Fruit fly (Drosophila melanogaster): ENCODE measurements around the gene mfrn.
A peak's percentile ranks its signal among the peaks of the same experiment; 100 is the strongest.

The mfrn gene

DNA sequence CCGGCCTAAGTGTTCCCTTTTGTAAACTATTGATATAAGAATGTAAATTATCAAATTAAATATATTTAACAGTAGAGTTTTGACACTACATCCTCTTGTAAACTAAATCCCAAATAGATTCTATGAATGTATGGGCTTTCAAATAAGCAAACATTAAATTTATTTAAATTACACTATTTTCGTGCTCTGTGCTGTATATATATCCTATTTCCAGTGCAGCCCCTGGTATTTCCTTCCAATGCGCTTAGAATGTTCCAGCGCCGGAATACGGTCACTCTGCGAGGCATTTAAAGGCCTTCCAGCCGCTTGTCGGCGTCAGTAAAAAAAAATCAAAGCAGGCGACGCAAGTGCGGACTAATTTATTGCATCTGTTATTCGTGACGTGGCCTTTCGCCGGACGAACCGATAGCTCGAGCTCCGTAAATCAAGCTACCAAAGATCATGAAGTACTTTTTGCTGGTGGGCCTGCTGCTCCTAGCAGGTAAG, 643 bp upstream of the mfrn start, which contains the start of gene Gp93 (continued):
- 0 out of 3 replicates have a peak, but pooled peaks have one; percentile 28 for TF ChIP-seq otp (GFP tag; IDR thresholded peaks at IDR 0.05)
- no peak for TF ChIP-seq CG14860 (GFP tag; IDR thresholded peaks at IDR 0.05; ENCODE audit: partially characterized antibody)
- peak; percentile 16 for TF ChIP-seq CG12155 (GFP tag; optimal IDR thresholded peaks at IDR 0.05)
- TF ChIP-seq CG15696 (tag; optimal IDR thresholded peaks at IDR 0.05), result peak; percentile 36
- TF ChIP-seq CG31224 (GFP tag; IDR thresholded peaks at IDR 0.05), result peak; percentile 47; the same call in 1 of the 2 replicates
- peak; percentile 12 for TF ChIP-seq CG18011 (GFP tag; optimal IDR thresholded peaks at IDR 0.05)
- peak; percentile 62 for TF ChIP-seq CG17829 (tag; optimal IDR thresholded peaks at IDR 0.05)
- TF ChIP-seq B-H2 (GFP tag; optimal IDR thresholded peaks at IDR 0.05), result peak; percentile 22
- TF ChIP-seq CG11695 (GFP tag; IDR thresholded peaks at IDR 0.05), result 0 out of 3 replicates have a peak, but pooled peaks have one; percentile 15
- no peak for TF ChIP-seq CG17568 (GFP tag; optimal IDR thresholded peaks at IDR 0.05)
- TF ChIP-seq nerfin-1 (tag; optimal IDR thresholded peaks at IDR 0.05), result no peak
- TF ChIP-seq HLH4C (GFP tag; IDR thresholded peaks at IDR 0.05; ENCODE audit: partially characterized antibody), result no peak; the same call in 2 of the 3 replicates
- TF ChIP-seq Sry-β (GFP tag; optimal IDR thresholded peaks at IDR 0.05), result no peak
- no peak for TF ChIP-seq BEAF-32 (GFP tag; optimal IDR thresholded peaks at IDR 0.05)
- no peak for TF ChIP-seq da (GFP tag; optimal IDR thresholded peaks at IDR 0.05)
- peak; percentile 19; the same call in 1 of the 2 replicates for TF ChIP-seq Dref (GFP tag; IDR thresholded peaks at IDR 0.05)
- TF ChIP-seq CG2875 (GFP tag; optimal IDR thresholded peaks at IDR 0.05), result peak; percentile 18
- no peak for TF ChIP-seq CG1233 (GFP tag; optimal IDR thresholded peaks at IDR 0.05)
- peak; percentile 74; the same call in 2 of the 3 replicates for TF ChIP-seq zfh1 (GFP tag; IDR thresholded peaks at IDR 0.05)
- TF ChIP-seq gem (tag; optimal IDR thresholded peaks at IDR 0.05), result no peak
- no peak for TF ChIP-seq CG3838 (GFP tag; optimal IDR thresholded peaks at IDR 0.05)
- TF ChIP-seq ac (GFP tag; optimal IDR thresholded peaks at IDR 0.05), result no peak
- TF ChIP-seq CG16863 (GFP tag; optimal IDR thresholded peaks at IDR 0.05), result peak; percentile 22
- TF ChIP-seq Six4 (GFP tag; optimal IDR thresholded peaks at IDR 0.05), result peak; percentile 51
- TF ChIP-seq sug (tag; optimal IDR thresholded peaks at IDR 0.05), result peak; percentile 42
- TF ChIP-seq H15 (GFP tag; IDR thresholded peaks at IDR 0.05), result peak; percentile 45; the same call in 1 of the 3 replicates
- TF ChIP-seq mld (GFP tag; IDR thresholded peaks at IDR 0.05; ENCODE audit: partially characterized antibody), result no peak
- peak; percentile 53 for TF ChIP-seq Meics (GFP tag; optimal IDR thresholded peaks at IDR 0.05)
- TF ChIP-seq CG6683 (GFP tag; optimal IDR thresholded peaks at IDR 0.05), result no peak
- TF ChIP-seq insv (GFP tag; optimal IDR thresholded peaks at IDR 0.05), result peak in 1 of 2 experiments; percentile 11
- TF ChIP-seq CG17385 (GFP tag; optimal IDR thresholded peaks at IDR 0.05), result peak; percentile 44
- no peak for TF ChIP-seq CG11398 (GFP tag; optimal IDR thresholded peaks at IDR 0.05)
- peak; percentile 48; the same call in 1 of the 2 replicates for TF ChIP-seq CG17612 (GFP tag; IDR thresholded peaks at IDR 0.05)
- TF ChIP-seq CG3065 (GFP tag; optimal IDR thresholded peaks at IDR 0.05), result no peak
- peak; percentile 52 for TF ChIP-seq CG9727 (GFP tag; optimal IDR thresholded peaks at IDR 0.05)
- peak; percentile 38 for TF ChIP-seq CG14710 (tag; optimal IDR thresholded peaks at IDR 0.05)
- peak; percentile 58 for TF ChIP-seq Hr3 (GFP tag; optimal IDR thresholded peaks at IDR 0.05)
- no peak for TF ChIP-seq CG11560 (tag; IDR thresholded peaks at IDR 0.05)
- TF ChIP-seq CG10431 (GFP tag; optimal IDR thresholded peaks at IDR 0.05), result no peak
- TF ChIP-seq Hand (GFP tag; optimal IDR thresholded peaks at IDR 0.05), result peak; percentile 19
- no peak for TF ChIP-seq CG12104 (GFP tag; optimal IDR thresholded peaks at IDR 0.05)
- TF ChIP-seq dmrt11E (tag; optimal IDR thresholded peaks at IDR 0.05), result peak; percentile 69
- TF ChIP-seq CG2116 (GFP tag; optimal IDR thresholded peaks at IDR 0.05), result peak; percentile 54
- peak; percentile 48 for TF ChIP-seq MBD-R2 (GFP tag; IDR thresholded peaks at IDR 0.05)
- TF ChIP-seq CG14667 (GFP tag; IDR thresholded peaks at IDR 0.05), result peak; percentile 57
- TF ChIP-seq wor (GFP tag; IDR thresholded peaks at IDR 0.05), result 0 out of 2 replicates have a peak, but pooled peaks have one; percentile 19
- TF ChIP-seq CG6791 (GFP tag; IDR thresholded peaks at IDR 0.05; ENCODE audit: partially characterized antibody), result no peak
- no peak for TF ChIP-seq gcm2 (GFP tag; optimal IDR thresholded peaks at IDR 0.05)
- no peak for TF ChIP-seq emc (GFP tag; optimal IDR thresholded peaks at IDR 0.05)

Measured in whole organism, embryonic.